Worm (Caenorhabditis elegans): ENCODE data around the gene F52C9.5.

The F52C9.5 gene

ce11 chrIII:5346017-5346416 is 44.0 kb downstream of the F52C9.5 start, which contains the start of gene glrx-21:
TSS of gene glrx-21 (minus strand) at chrIII:5346117.
- no peak for TF ChIP-seq gmeb-1 (tag; optimal IDR thresholded peaks at IDR 0.05)
- TF ChIP-seq blmp-1 (tag; optimal IDR thresholded peaks at IDR 0.05; ENCODE audit: insufficient read depth) = no peak
- TF ChIP-seq mdl-1 (tag; optimal IDR thresholded peaks at IDR 0.05) = no peak
- TF ChIP-seq nhr-129 (tag; optimal IDR thresholded peaks at IDR 0.05) = no peak
- no peak for TF ChIP-seq skn-1 (tag; optimal IDR thresholded peaks at IDR 0.05)
- TF ChIP-seq nhr-10 (tag; optimal IDR thresholded peaks at IDR 0.05) = no peak
- TF ChIP-seq alr-1 (tag; optimal IDR thresholded peaks at IDR 0.05) = no peak
- TF ChIP-seq crh-2 (tag; optimal IDR thresholded peaks at IDR 0.05) = no peak
- no peak for TF ChIP-seq mab-5 (tag; optimal IDR thresholded peaks at IDR 0.05)
- no peak for TF ChIP-seq zag-1 (tag; optimal IDR thresholded peaks at IDR 0.05)
- no peak for TF ChIP-seq nhr-12 (tag; optimal IDR thresholded peaks at IDR 0.05)
- TF ChIP-seq ztf-1 (GFP tag; conservative IDR thresholded peaks at IDR 0.05) = no peak
- TF ChIP-seq fos-1 (tag; optimal IDR thresholded peaks at IDR 0.05) = no peak
- no peak for TF ChIP-seq Y55F3AM.14 (GFP tag; optimal IDR thresholded peaks at IDR 0.05)
- TF ChIP-seq ztf-4 (tag; optimal IDR thresholded peaks at IDR 0.05) = no peak

DNA sequence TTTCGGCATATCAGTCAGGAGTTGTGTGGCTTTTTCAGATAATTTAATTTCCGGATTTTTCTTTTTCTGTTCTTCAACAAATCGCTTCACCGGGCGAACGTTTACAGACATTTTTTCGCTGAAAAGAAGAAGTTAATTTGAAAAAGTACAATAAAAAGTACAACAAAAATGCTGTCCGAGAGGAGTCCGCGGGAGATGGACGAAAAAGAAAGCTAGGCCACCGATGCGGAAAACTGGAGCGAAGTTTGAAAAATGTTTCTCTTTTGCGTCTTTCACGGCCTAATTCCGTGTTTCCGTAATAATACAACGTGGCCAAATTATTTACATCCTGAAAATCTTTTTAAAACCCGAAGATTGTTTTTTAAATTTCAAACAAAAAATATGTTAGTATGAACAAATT is 47.2 kb downstream of the F52C9.5 start, which contains the start of gene thoc-5:
thoc-5 (minus strand) TSS at position 152 of the 400 bp plus-strand sequence.
- TF ChIP-seq ceh-82 (tag; optimal IDR thresholded peaks at IDR 0.05) = no peak
- peak; percentile 77 for TF ChIP-seq nhr-25 (tag; optimal IDR thresholded peaks at IDR 0.05)
- no peak for TF ChIP-seq mbf-1 (tag; optimal IDR thresholded peaks at IDR 0.05)
- peak; percentile 57 for TF ChIP-seq snpc-4 (tag; optimal IDR thresholded peaks at IDR 0.05)
- TF ChIP-seq ama-1 (optimal IDR thresholded peaks at IDR 0.05) = peak; percentile 33
- no peak for TF ChIP-seq nhr-10 (tag; optimal IDR thresholded peaks at IDR 0.05)
- TF ChIP-seq aly-2 (tag; optimal IDR thresholded peaks at IDR 0.05) = no peak
- peak; percentile 75 for TF ChIP-seq lin-11 (tag; optimal IDR thresholded peaks at IDR 0.05)
- no peak for TF ChIP-seq elt-1 (tag; optimal IDR thresholded peaks at IDR 0.05)
- peak; percentile 81 to 91 for TF ChIP-seq lsy-2 (tag; optimal IDR thresholded peaks at IDR 0.05)
- TF ChIP-seq nhr-12 (tag; optimal IDR thresholded peaks at IDR 0.05) = no peak
- no peak for TF ChIP-seq nhr-77 (tag; optimal IDR thresholded peaks at IDR 0.05)
- no peak for TF ChIP-seq alr-1 (tag; optimal IDR thresholded peaks at IDR 0.05)
- TF ChIP-seq ceh-16 (tag; optimal IDR thresholded peaks at IDR 0.05) = no peak
- TF ChIP-seq blmp-1 (tag; optimal IDR thresholded peaks at IDR 0.05; ENCODE audit: insufficient read depth) = peak; percentile 40
- TF ChIP-seq sma-3 (GFP tag; optimal IDR thresholded peaks at IDR 0.05) = peak; percentile 90
- TF ChIP-seq nhr-11 (tag; optimal IDR thresholded peaks at IDR 0.05) = no peak
- TF ChIP-seq unc-62 (GFP tag; optimal IDR thresholded peaks at IDR 0.05) = no peak
- TF ChIP-seq ztf-11 (tag; optimal IDR thresholded peaks at IDR 0.05) = no peak
- TF ChIP-seq nhr-21 (tag; optimal IDR thresholded peaks at IDR 0.05) = peak; percentile 40
- TF ChIP-seq dmd-4 (tag; optimal IDR thresholded peaks at IDR 0.05) = no peak
- peak; percentile 60 for TF ChIP-seq ztf-4 (tag; optimal IDR thresholded peaks at IDR 0.05)
- peak; percentile 97 for TF ChIP-seq gmeb-1 (tag; optimal IDR thresholded peaks at IDR 0.05)
- peak; percentile 46 for TF ChIP-seq fos-1 (tag; optimal IDR thresholded peaks at IDR 0.05)
- peak; percentile 48 for TF ChIP-seq nhr-6 (tag; optimal IDR thresholded peaks at IDR 0.05)
- no peak for TF ChIP-seq zag-1 (tag; optimal IDR thresholded peaks at IDR 0.05)
- peak; percentile 77 for TF ChIP-seq C34F6.9 (tag; optimal IDR thresholded peaks at IDR 0.05)
- no peak for TF ChIP-seq nhr-237 (tag; optimal IDR thresholded peaks at IDR 0.05)
- TF ChIP-seq lin-13 (GFP tag; optimal IDR thresholded peaks at IDR 0.05) = peak; percentile 71
- TF ChIP-seq unc-39 (tag; optimal IDR thresholded peaks at IDR 0.05) = no peak
- TF ChIP-seq sma-9 (GFP tag; optimal IDR thresholded peaks at IDR 0.05) = peak; percentile 93
- no peak for TF ChIP-seq sma-9 (tag; optimal IDR thresholded peaks at IDR 0.05)
- peak; percentile 72 for TF ChIP-seq unc-55 (GFP tag; optimal IDR thresholded peaks at IDR 0.05)
- peak; percentile 54 for TF ChIP-seq nhr-129 (tag; optimal IDR thresholded peaks at IDR 0.05)
- peak; percentile 67 for TF ChIP-seq egl-27 (tag; optimal IDR thresholded peaks at IDR 0.05)
- peak; percentile 87 for TF ChIP-seq F13H6.1 (tag; optimal IDR thresholded peaks at IDR 0.05)
- peak; percentile 29 for TF ChIP-seq R02D3.7 (tag; optimal IDR thresholded peaks at IDR 0.05)
- no peak for TF ChIP-seq ztf-1 (GFP tag; conservative IDR thresholded peaks at IDR 0.05)
- TF ChIP-seq lin-39 (tag; optimal IDR thresholded peaks at IDR 0.05) = no peak
- TF ChIP-seq skn-1 (tag; optimal IDR thresholded peaks at IDR 0.05) = no peak
- no peak for TF ChIP-seq nhr-23 (tag; optimal IDR thresholded peaks at IDR 0.05)
- TF ChIP-seq ZK546.5 (tag; optimal IDR thresholded peaks at IDR 0.05) = no peak
- TF ChIP-seq elt-3 (tag; optimal IDR thresholded peaks at IDR 0.05) = no peak
- TF ChIP-seq mab-5 (tag; optimal IDR thresholded peaks at IDR 0.05) = peak; percentile 64
- peak; percentile 62 for TF ChIP-seq sem-4 (tag; optimal IDR thresholded peaks at IDR 0.05)
- TF ChIP-seq peb-1 (tag; optimal IDR thresholded peaks at IDR 0.05) = no peak
- TF ChIP-seq mdl-1 (tag; optimal IDR thresholded peaks at IDR 0.05) = no peak
- TF ChIP-seq crh-2 (tag; optimal IDR thresholded peaks at IDR 0.05) = peak; percentile 76
- TF ChIP-seq Y55F3AM.14 (GFP tag; optimal IDR thresholded peaks at IDR 0.05) = peak; percentile 34

All from whole organism, L2 larva.